Worm (Caenorhabditis elegans): ENCODE data around the gene F38A1.13.
A peak's percentile ranks its signal among the peaks of the same experiment; 100 is the strongest.

F38A1.13 gene

DNA sequence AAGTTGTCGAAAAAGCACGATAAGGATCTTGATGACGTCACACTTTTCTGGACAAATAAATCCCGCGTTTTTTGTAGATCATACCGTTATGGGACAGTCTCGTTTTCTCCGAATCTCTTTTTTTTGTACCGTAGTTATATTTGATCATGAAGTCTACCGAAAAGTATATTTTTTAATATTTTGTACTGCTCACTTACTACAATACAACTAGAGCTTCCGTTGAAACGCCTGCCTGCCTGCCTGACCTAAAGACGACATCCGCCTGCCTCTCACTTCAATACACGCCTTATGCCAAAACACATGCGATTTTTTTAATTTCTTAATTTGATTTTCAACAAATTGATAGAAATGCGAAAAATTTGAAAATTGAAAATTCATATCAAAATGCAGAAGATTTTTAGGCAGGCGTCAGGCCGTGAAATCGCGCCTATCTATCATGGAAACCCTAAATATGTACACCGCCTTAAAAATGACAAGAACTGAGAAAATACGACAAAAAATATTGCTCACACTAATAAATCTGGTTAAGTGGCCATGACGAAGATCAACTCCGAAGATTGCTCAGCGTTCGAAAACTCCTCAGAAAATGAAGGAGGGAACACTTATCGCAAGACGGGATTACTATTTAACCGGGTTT is 39.3 kb upstream of the F38A1.13 start, which contains the start of gene W09G12.8:
W09G12.8 (plus strand) TSS at position 587 of the 637 bp plus-strand sequence.
- TF ChIP-seq ceh-58 (GFP tag; IDR thresholded peaks at IDR 0.05), result no peak
- no peak for TF ChIP-seq B0261.1 (tag; optimal IDR thresholded peaks at IDR 0.05)

DNA sequence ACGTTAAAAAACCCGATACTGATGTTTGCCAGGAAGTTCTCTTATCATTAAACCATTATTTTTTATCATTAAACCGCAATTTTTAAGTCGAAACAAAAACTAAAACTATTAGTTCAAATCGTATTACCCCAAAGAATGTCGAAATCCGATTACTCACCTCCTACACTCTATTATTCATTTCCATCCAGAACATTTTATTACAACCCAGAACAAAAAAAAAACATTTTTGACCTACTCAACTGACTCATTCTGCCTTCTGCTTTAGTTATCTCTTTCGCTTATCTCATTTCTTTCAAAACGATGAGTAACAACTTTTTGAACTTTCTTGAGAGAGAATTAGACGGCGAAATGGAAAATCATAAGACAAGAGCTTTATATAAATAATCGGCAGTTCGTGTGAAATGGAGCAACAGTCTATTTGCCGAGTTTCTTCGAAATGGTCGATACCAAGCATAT is 36.3 kb upstream of the F38A1.13 start, which contains the start of gene W09G12.7:
W09G12.7 (plus strand) TSS at position 406 of the 456 bp plus-strand sequence.
- TF ChIP-seq nhr-80 (tag; optimal IDR thresholded peaks at IDR 0.05) (peak; percentile 48), nhr-120 (GFP tag; IDR thresholded peaks at IDR 0.05) (no peak)

- no peak for TF ChIP-seq mes-4 (tag; optimal IDR thresholded peaks at IDR 0.05)
- no peak for TF ChIP-seq akir-1 (GFP tag; optimal IDR thresholded peaks at IDR 0.05)
- TF ChIP-seq hmg-1.2 (GFP tag; IDR thresholded peaks at IDR 0.05), result no peak
- TF ChIP-seq bed-1 (GFP tag; IDR thresholded peaks at IDR 0.05), result no peak
- no peak for TF ChIP-seq nhr-179 (tag; optimal IDR thresholded peaks at IDR 0.05)
- no peak for TF ChIP-seq F49E8.2 (tag; optimal IDR thresholded peaks at IDR 0.05; ENCODE audit: insufficient read depth)
- TF ChIP-seq lin-26 (GFP tag; IDR thresholded peaks at IDR 0.05), result no peak
These were observed 33.4 kb upstream of the F38A1.13 start, which contains the start of gene W09G12.6 for ce11 chrIV:1231589-1231988. Gene W09G12.6 (plus strand): TSS chrIV:1231889.

DNA sequence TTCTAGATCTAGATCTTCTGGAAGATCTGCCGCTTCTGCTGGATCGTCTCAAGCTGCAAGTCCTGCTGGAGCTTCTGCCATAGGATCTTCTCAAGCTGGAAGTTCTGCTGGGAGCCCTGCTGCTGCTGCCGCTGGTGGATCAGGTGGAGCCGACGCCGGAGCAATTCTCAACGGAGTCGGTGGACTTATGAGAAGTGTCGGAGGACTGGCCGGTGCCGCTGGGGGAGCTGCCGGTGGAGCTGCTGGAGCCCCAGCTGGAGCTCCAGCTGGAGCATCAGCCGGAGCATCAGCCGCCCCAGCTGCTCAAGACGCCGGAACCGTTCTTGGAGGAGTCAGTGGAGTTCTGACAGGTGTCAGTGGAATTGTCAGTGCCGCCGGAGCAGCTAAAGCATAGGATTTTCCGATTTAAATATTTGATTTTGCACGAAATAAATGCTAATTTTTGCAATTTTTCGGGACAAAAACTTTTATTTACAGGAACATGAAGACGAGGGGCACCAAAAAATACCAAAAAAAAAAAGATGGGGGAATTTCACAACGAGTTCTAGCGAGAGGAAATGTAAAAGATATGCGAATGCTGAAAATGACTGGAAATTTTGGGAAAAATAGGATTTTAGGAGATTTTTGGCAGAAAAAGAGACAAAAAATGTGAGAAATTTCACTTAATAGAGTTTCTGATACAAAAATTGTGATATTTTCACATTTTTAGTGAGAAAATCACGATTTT is 32.4 kb upstream of the F38A1.13 start:
- TF ChIP-seq nhr-90 (tag; optimal IDR thresholded peaks at IDR 0.05) (no peak), lsy-27 (tag; optimal IDR thresholded peaks at IDR 0.05; ENCODE audit: borderline replicate concordance, insufficient read depth) (no peak), F52B5.7 (tag; optimal IDR thresholded peaks at IDR 0.05) (no peak), C06A6.2 (GFP tag; conservative IDR thresholded peaks at IDR 0.05) (no peak), sea-2 (GFP tag; IDR thresholded peaks at IDR 0.05) (no peak), ama-1 (optimal IDR thresholded peaks at IDR 0.05) (no peak), ama-1 (GFP tag; optimal IDR thresholded peaks at IDR 0.05) (no peak), somi-1 (GFP tag; optimal IDR thresholded peaks at IDR 0.05) (no peak), zfh-2 (GFP tag; conservative IDR thresholded peaks at IDR 0.05) (peak; percentile 96), Y95B8A.8 (GFP tag; IDR thresholded peaks at IDR 0.05) (no peak), madf-6 (GFP tag; IDR thresholded peaks at IDR 0.05) (0 out of 2 replicates have a peak, but pooled peaks have one; percentile 28), ztf-6 (GFP tag; IDR thresholded peaks at IDR 0.05) (no peak), tbp1 (GFP tag; optimal IDR thresholded peaks at IDR 0.05) (no peak), rpc-1 (optimal IDR thresholded peaks at IDR 0.05) (no peak), rpc-1 (tag; optimal IDR thresholded peaks at IDR 0.05) (no peak), egrh-3 (GFP tag; IDR thresholded peaks at IDR 0.05) (peak; percentile 98), zim-3 (tag; optimal IDR thresholded peaks at IDR 0.05) (no peak), Y67H2A.10 (GFP tag; conservative IDR thresholded peaks at IDR 0.05) (no peak), aptf-3 (GFP tag; IDR thresholded peaks at IDR 0.05) (no peak), ceh-40 (GFP tag; IDR thresholded peaks at IDR 0.05) (no peak), lsl-1 (GFP tag; optimal IDR thresholded peaks at IDR 0.05) (no peak), dpff-1 (tag; optimal IDR thresholded peaks at IDR 0.05) (no peak), atf-7 (tag; optimal IDR thresholded peaks at IDR 0.05) (no peak), unc-62 (GFP tag; optimal IDR thresholded peaks at IDR 0.05) (no peak), ztf-25 (GFP tag; IDR thresholded peaks at IDR 0.05) (no peak), F49E8.2 (tag; optimal IDR thresholded peaks at IDR 0.05; ENCODE audit: insufficient read depth) (no peak), chd-7 (tag; optimal IDR thresholded peaks at IDR 0.05) (peak; percentile 27), D2030.7 (GFP tag; IDR thresholded peaks at IDR 0.05) (no peak), cebp-2 (GFP tag; IDR thresholded peaks at IDR 0.05) (no peak), mcd-1 (GFP tag; IDR thresholded peaks at IDR 0.05) (0 out of 2 replicates have a peak, but pooled peaks have one; percentile 23), ceh-27 (GFP tag; optimal IDR thresholded peaks at IDR 0.05) (no peak), dox-1 (GFP tag; IDR thresholded peaks at IDR 0.05) (0 out of 2 replicates have a peak, but pooled peaks have one; percentile 19)
